Worm (Caenorhabditis elegans): ENCODE data around the gene R12B2.3.

The R12B2.3 gene

ce11 chrIII:5826895-5827437 is 21.6 kb downstream of the R12B2.3 start:
- TF ChIP-seq tbx-11 (GFP tag; IDR thresholded peaks at IDR 0.05) (no peak), B0310.2 (tag; optimal IDR thresholded peaks at IDR 0.05) (no peak), ama-1 (optimal IDR thresholded peaks at IDR 0.05) (no peak), hmbx-1 (tag; optimal IDR thresholded peaks at IDR 0.05) (no peak), ceh-13 (GFP tag; optimal IDR thresholded peaks at IDR 0.05) (no peak), pes-1 (GFP tag; IDR thresholded peaks at IDR 0.05) (no peak)

ce11 chrIII:5828065-5828464 is 22.7 kb downstream of the R12B2.3 start:
- TF ChIP-seq ceh-36 (tag; optimal IDR thresholded peaks at IDR 0.05) = no peak
- TF ChIP-seq flt-1 (GFP tag; IDR thresholded peaks at IDR 0.05) = no peak
- TF ChIP-seq tbx-37 (GFP tag; conservative IDR thresholded peaks at IDR 0.05) = no peak
- no peak for TF ChIP-seq hmbx-1 (tag; optimal IDR thresholded peaks at IDR 0.05)
- TF ChIP-seq ceh-13 (GFP tag; optimal IDR thresholded peaks at IDR 0.05) = no peak
- TF ChIP-seq tbx-11 (GFP tag; IDR thresholded peaks at IDR 0.05) = no peak
- TF ChIP-seq ets-7 (tag; optimal IDR thresholded peaks at IDR 0.05) = no peak
- TF ChIP-seq sea-1 (GFP tag; conservative IDR thresholded peaks at IDR 0.05) = no peak
- TF ChIP-seq pes-1 (GFP tag; IDR thresholded peaks at IDR 0.05) = no peak
- TF ChIP-seq B0310.2 (tag; optimal IDR thresholded peaks at IDR 0.05) = no peak
- TF ChIP-seq aly-1 (tag; optimal IDR thresholded peaks at IDR 0.05) = no peak
- TF ChIP-seq tra-4 (tag; optimal IDR thresholded peaks at IDR 0.05) = no peak

DNA sequence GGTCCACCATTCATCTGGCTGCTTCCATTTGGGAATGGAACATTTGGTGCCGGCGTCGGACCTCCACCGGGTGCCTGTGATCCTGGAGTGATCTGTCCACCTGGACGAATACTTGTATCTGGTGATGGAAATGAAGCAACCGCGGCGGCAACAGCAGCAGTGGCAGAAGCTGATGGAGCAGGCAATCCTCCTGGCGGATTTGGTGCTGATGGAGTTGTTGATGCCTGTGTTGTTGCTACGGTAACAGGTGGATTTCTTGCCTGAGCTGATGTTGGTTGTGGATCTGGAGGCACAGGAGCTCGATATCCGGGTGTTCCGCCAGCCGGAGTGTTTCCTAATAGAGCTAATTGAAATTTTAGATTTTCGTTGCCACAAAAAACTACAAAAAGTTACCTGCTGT is 27.1 kb downstream of the R12B2.3 start:
- TF ChIP-seq tra-4 (tag; optimal IDR thresholded peaks at IDR 0.05) = no peak

DNA sequence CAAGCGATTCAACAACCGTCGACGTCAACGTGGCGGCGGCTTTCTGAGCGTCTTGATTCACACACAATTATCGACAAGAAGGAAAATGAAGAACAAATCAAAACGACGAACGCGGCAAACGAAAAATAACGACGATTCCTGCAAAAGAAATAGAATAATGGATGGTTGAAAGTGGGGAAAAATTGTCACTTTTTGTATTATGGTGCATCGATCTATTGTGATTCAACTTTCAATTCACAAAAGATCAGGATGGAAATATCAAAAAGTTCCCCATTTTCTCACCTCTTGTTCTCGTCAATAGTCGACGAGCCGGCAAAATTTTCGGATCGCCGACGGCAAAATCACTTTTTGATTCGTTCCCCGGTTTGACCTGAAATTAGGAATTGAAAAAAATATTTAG is 28.0 kb downstream of the R12B2.3 start, which contains the start of the genes R12B2.13 and mdt-15:
Gene R12B2.13, minus strand, starts transcription at position 101 of the 400 bp plus-strand sequence.
Gene mdt-15, minus strand, starts transcription at position 376 of the 400 bp plus-strand sequence.
- TF ChIP-seq flt-1 (GFP tag; IDR thresholded peaks at IDR 0.05) (no peak), tra-4 (tag; optimal IDR thresholded peaks at IDR 0.05) (no peak), ceh-13 (GFP tag; optimal IDR thresholded peaks at IDR 0.05) (no peak), sea-1 (GFP tag; conservative IDR thresholded peaks at IDR 0.05) (no peak), hnd-1 (tag; optimal IDR thresholded peaks at IDR 0.05) (no peak), hmg-4 (GFP tag; optimal IDR thresholded peaks at IDR 0.05) (no peak), ama-1 (optimal IDR thresholded peaks at IDR 0.05) (no peak), F13C5.2 (tag; optimal IDR thresholded peaks at IDR 0.05) (no peak), scrt-1 (GFP tag; IDR thresholded peaks at IDR 0.05) (no peak), tbx-37 (GFP tag; conservative IDR thresholded peaks at IDR 0.05) (no peak), B0310.2 (tag; optimal IDR thresholded peaks at IDR 0.05) (no peak), tbx-11 (GFP tag; IDR thresholded peaks at IDR 0.05) (no peak)

DNA sequence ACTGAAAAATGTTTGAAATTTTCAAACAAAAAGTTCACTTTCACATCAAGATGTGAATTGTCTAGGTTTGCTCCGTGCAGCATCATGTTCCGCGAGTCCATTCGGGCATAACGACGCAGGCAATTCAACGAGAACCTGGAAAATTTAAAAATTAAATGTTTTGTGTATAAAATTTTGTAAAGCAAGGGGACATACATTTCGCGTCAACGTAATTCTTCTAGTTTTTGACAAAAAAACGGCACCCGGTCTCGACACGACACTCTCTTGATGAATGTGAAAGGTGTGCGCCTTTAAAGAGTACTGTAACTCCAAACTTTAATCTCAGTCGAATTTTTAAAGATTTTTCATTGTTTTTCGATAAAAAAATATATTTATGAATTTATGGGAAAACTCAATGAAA is 28.7 kb downstream of the R12B2.3 start, which contains the start of gene R12B2.6:
Gene R12B2.6, minus strand, starts transcription at position 101 of the 400 bp plus-strand sequence.
- TF ChIP-seq flt-1 (GFP tag; IDR thresholded peaks at IDR 0.05) (no peak), pes-1 (GFP tag; IDR thresholded peaks at IDR 0.05) (no peak), aly-1 (tag; optimal IDR thresholded peaks at IDR 0.05) (no peak), scrt-1 (GFP tag; IDR thresholded peaks at IDR 0.05) (no peak), ceh-36 (tag; optimal IDR thresholded peaks at IDR 0.05) (no peak)

DNA sequence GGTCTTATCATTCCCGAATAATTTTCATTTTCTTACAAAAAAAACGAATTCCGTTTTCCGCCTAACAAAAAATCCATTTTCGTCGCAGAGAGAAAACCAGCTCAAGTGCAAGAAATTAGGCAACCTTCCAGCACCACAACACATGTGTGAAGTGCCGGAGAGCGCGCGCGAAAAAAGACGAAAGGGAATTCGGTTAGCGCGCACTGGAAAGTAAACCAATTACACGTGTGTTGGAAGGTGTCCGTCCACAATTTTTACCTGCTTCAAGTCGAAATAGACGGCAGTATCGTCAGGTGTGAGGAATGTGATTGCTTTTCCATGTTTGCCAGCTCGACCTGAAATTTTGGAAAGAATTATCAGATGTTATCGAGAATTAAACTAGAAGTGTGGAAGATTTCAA is 29.3 kb downstream of the R12B2.3 start:
- TF ChIP-seq aly-1 (tag; optimal IDR thresholded peaks at IDR 0.05) (no peak), scrt-1 (GFP tag; IDR thresholded peaks at IDR 0.05) (no peak), hmbx-1 (tag; optimal IDR thresholded peaks at IDR 0.05) (no peak), flt-1 (GFP tag; IDR thresholded peaks at IDR 0.05) (no peak), F13C5.2 (tag; optimal IDR thresholded peaks at IDR 0.05) (no peak), tbx-11 (GFP tag; IDR thresholded peaks at IDR 0.05) (no peak), sea-1 (GFP tag; conservative IDR thresholded peaks at IDR 0.05) (no peak), pes-1 (GFP tag; IDR thresholded peaks at IDR 0.05) (no peak), ama-1 (optimal IDR thresholded peaks at IDR 0.05) (no peak)

DNA sequence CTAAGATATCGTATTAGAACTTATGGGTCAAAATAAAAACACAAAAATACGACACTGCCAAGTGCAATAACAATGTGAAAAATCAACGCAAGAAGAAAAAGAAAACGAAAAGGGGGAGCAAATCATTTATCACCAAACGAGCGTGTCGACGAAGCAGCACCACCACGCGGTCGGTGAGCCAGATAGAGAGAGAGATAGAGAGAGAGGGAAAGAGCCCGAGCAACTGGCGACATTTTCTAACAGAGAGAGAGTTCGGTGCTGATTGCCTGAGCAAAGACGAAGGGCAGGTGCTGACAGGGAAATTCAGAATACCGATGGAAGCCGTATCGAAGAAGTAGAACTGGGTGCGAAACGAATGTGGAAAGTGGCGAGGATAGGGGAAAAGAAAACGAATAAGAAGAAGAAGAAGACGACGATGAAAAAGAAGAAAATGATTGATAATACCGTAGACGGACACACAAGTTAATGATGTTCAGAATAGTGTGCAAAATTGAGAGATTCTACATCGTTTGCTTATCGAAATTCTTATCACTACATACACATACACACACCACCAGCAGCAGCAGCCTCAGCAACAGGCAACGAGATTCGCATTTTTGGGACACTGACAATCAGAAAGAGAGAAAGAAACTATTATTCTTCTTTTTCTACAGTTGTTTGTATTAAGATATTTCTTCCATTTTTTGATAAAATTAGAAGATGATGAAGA is 29.9 kb downstream of the R12B2.3 start:
- TF ChIP-seq tra-4 (tag; optimal IDR thresholded peaks at IDR 0.05) (no peak), ets-7 (tag; optimal IDR thresholded peaks at IDR 0.05) (no peak), aly-1 (tag; optimal IDR thresholded peaks at IDR 0.05) (no peak), F13C5.2 (tag; optimal IDR thresholded peaks at IDR 0.05) (no peak), hnd-1 (tag; optimal IDR thresholded peaks at IDR 0.05) (no peak), ama-1 (optimal IDR thresholded peaks at IDR 0.05) (no peak), B0310.2 (tag; optimal IDR thresholded peaks at IDR 0.05) (no peak), ceh-36 (tag; optimal IDR thresholded peaks at IDR 0.05) (no peak), hmg-4 (GFP tag; optimal IDR thresholded peaks at IDR 0.05) (no peak), flt-1 (GFP tag; IDR thresholded peaks at IDR 0.05) (no peak), tbx-11 (GFP tag; IDR thresholded peaks at IDR 0.05) (no peak), scrt-1 (GFP tag; IDR thresholded peaks at IDR 0.05) (no peak), pes-1 (GFP tag; IDR thresholded peaks at IDR 0.05) (no peak), hmbx-1 (tag; optimal IDR thresholded peaks at IDR 0.05) (no peak)

DNA sequence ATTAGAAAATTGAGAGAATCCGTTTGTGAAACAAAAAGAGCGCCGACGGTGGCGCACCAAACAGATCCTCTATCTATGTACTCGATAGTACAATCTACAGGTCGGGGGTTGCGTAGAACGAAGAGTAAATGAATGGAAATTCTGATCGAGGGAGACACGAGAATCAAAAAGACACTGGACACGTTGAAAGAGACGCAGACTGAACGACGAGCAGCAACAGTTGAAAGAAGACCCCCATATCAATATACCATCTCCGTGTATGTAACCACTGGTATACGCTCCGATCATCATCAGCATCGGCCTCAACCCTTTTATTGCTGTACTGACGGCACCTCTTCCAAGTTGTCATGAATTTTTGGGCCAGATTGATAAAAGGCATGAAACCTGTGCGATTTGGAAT is 30.9 kb downstream of the R12B2.3 start:
- TF ChIP-seq ets-7 (tag; optimal IDR thresholded peaks at IDR 0.05) (no peak), F13C5.2 (tag; optimal IDR thresholded peaks at IDR 0.05) (no peak), sea-1 (GFP tag; conservative IDR thresholded peaks at IDR 0.05) (no peak), ama-1 (optimal IDR thresholded peaks at IDR 0.05) (no peak), tra-4 (tag; optimal IDR thresholded peaks at IDR 0.05) (no peak), tbx-37 (GFP tag; conservative IDR thresholded peaks at IDR 0.05) (no peak), ceh-13 (GFP tag; optimal IDR thresholded peaks at IDR 0.05) (no peak)

Data from whole organism, early embryonic.